Worm (Caenorhabditis elegans) whole organism, mixed stage, embryonic: Measurements from ENCODE around the gene klc-2.

Experiments
- M03D4.4 ChIP-seq: sonication (generic microtip); optimal IDR thresholded peaks from 2 replicates; lab custom pipeline; 2017; ENCODE audit warnings: mild to moderate bottlenecking, missing genetic modification characterization, missing compliant biosample characterization
- bed-3 ChIP-seq: fragments of 200-800 bp; sonication (Bioruptor generic); optimal IDR thresholded peaks from 3 replicates; lab custom pipeline; 2018; ENCODE audit warnings: mild to moderate bottlenecking, missing genetic modification characterization, moderate library complexity, missing compliant biosample characterization
- blmp-1 ChIP-seq: fragments of 150-350 bp; optimal IDR thresholded peaks from 2 replicates; lab custom pipeline; 2014; ENCODE audit warnings: missing biosample characterization, missing genetic modification characterization
- ceh-39 ChIP-seq: fragments of 150-350 bp; optimal IDR thresholded peaks from 2 replicates; lab custom pipeline; 2014; ENCODE audit warnings: missing biosample characterization, missing genetic modification characterization
- ceh-83 ChIP-seq: fragments of 200-800 bp; sonication (Bioruptor generic); optimal IDR thresholded peaks from 2 replicates; lab custom pipeline; 2018; ENCODE audit warnings: mild to moderate bottlenecking, missing genetic modification characterization, missing compliant biosample characterization
- cnd-1 ChIP-seq: fragments of 200-800 bp; sonication (Bioruptor generic); optimal IDR thresholded peaks from 2 replicates; lab custom pipeline; 2018; ENCODE audit warnings: mild to moderate bottlenecking, missing genetic modification characterization, missing compliant biosample characterization
- elt-3 ChIP-seq: fragments of 150-350 bp; optimal IDR thresholded peaks from 2 replicates; lab custom pipeline; 2014; ENCODE audit warnings: missing biosample characterization, missing genetic modification characterization
- ham-2 ChIP-seq: fragments of 200-800 bp; sonication (Bioruptor generic); optimal IDR thresholded peaks from 2 replicates; lab custom pipeline; 2018; ENCODE audit warnings: mild to moderate bottlenecking, missing genetic modification characterization, missing compliant biosample characterization
- hlh-1 ChIP-seq: fragments of 150-350 bp; optimal IDR thresholded peaks from 2 replicates; lab custom pipeline; 2014; ENCODE audit warnings: missing biosample characterization, missing genetic modification reagents, missing genetic modification characterization
- lin-13 ChIP-seq: fragments of 150-350 bp; optimal IDR thresholded peaks from 2 replicates; lab custom pipeline; 2014; ENCODE audit warnings: missing biosample characterization, missing genetic modification characterization
- lsy-2 ChIP-seq: fragments of 150-350 bp; optimal IDR thresholded peaks from 2 replicates; lab custom pipeline; 2014; ENCODE audit warnings: missing biosample characterization, missing genetic modification characterization
- mab-5 ChIP-seq: fragments of 150-350 bp; optimal IDR thresholded peaks from 2 replicates; lab custom pipeline; 2014; ENCODE audit warnings: missing biosample characterization, missing genetic modification characterization
- mep-1 ChIP-seq: fragments of 150-350 bp; optimal IDR thresholded peaks from 2 replicates; lab custom pipeline; 2017; ENCODE audit warnings: missing biosample characterization, missing genetic modification reagents, missing genetic modification characterization, inconsistent platforms
- mls-2 ChIP-seq: sonication (generic microtip); optimal IDR thresholded peaks from 2 replicates; lab custom pipeline; 2016; ENCODE audit warnings: mild to moderate bottlenecking, missing genetic modification characterization, moderate library complexity, missing compliant biosample characterization
- nhr-12 ChIP-seq: fragments of 150-350 bp; optimal IDR thresholded peaks from 2 replicates; lab custom pipeline; 2014; ENCODE audit warnings: missing biosample characterization, missing genetic modification characterization
- nhr-28 ChIP-seq: fragments of 150-350 bp; optimal IDR thresholded peaks from 2 replicates; lab custom pipeline; 2014; ENCODE audit warnings: missing biosample characterization, missing genetic modification characterization
- nhr-76 ChIP-seq: sonication (generic microtip); optimal IDR thresholded peaks from 2 replicates; lab custom pipeline; 2017; ENCODE audit warnings: missing biosample characterization, missing genetic modification characterization
- pha-4 ChIP-seq: fragments of 150-350 bp; optimal IDR thresholded peaks from 2 replicates; lab custom pipeline; 2018; ENCODE audit warnings: missing biosample characterization, missing genetic modification reagents, missing genetic modification characterization
- sptf-1 ChIP-seq: sonication (generic microtip); optimal IDR thresholded peaks from 2 replicates; lab custom pipeline; 2017; ENCODE audit warnings: mild to moderate bottlenecking, missing genetic modification characterization, moderate library complexity, missing compliant biosample characterization
- tbx-8 ChIP-seq: fragments of 200-800 bp; sonication (Bioruptor generic); optimal IDR thresholded peaks from 2 replicates; lab custom pipeline; 2018; ENCODE audit warnings: mild to moderate bottlenecking, missing genetic modification characterization, moderate library complexity, missing compliant biosample characterization
- unc-120 ChIP-seq: sonication (generic microtip); optimal IDR thresholded peaks from 2 replicates; lab custom pipeline; 2017; ENCODE audit warnings: missing genetic modification characterization, missing compliant biosample characterization; ENCODE audit not compliant: poor library complexity, severe bottlenecking
- unc-39 ChIP-seq: fragments of 150-350 bp; optimal IDR thresholded peaks from 2 replicates; lab custom pipeline; 2014; ENCODE audit warnings: missing biosample characterization, missing genetic modification characterization
- zip-8 ChIP-seq: fragments of 150-350 bp; optimal IDR thresholded peaks from 2 replicates; lab custom pipeline; 2014; ENCODE audit warnings: missing biosample characterization, missing genetic modification characterization

klc-2 gene

ce11 chrV:5535774-5536173 lies 45.4 kb downstream of the klc-2 start, which contains the start of gene C24G6.8:
Gene C24G6.8 (minus strand): TSS chrV:5535874.
- TF ChIP-seq lin-13 (tag; lab: Kevin White, UChicago) (no peak), cnd-1 (tag; lab: Kevin White, UChicago) (no peak), unc-39 (tag; lab: Kevin White, UChicago) (no peak), blmp-1 (no peak), nhr-76 (tag; lab: Kevin White, UChicago) (no peak), ceh-39 (tag; lab: Kevin White, UChicago) (no peak), unc-120 (tag; lab: Kevin White, UChicago) (no peak)

DNA sequence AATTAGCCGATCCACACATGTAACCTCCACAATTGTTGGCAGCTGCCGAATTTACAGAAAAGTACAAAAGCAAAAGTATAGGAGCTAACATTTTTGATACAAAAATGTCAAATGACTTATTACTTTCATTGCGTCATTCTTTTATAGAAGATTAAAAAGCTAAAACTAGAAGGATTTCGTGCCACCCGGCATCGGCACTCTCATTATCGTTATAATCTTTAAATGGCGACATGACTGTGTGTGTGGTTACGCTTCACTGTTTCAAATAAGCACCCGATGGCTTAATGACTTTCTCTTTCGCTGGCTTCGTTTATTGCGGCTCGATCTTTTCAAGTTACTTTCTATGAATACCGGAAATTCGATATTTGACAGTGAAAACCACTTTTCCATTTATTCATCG lies 47.5 kb downstream of the klc-2 start, which contains the start of gene grl-1:
Gene grl-1 (minus strand): TSS at position 101 of the 400 bp plus-strand sequence.
- TF ChIP-seq hlh-1 (tag; lab: Kevin White, UChicago) (no peak), zip-8 (peak; percentile 6), lsy-2 (tag; lab: Kevin White, UChicago) (no peak), ceh-83 (GFP tag; lab: Kevin White, UChicago) (no peak), sptf-1 (tag; lab: Kevin White, UChicago) (no peak), tbx-8 (GFP tag; lab: Kevin White, UChicago) (no peak), mep-1 (no peak), unc-120 (tag; lab: Kevin White, UChicago) (no peak)

- TF ChIP-seq blmp-1 (no peak), lin-13 (tag; lab: Kevin White, UChicago) (no peak), sptf-1 (tag; lab: Kevin White, UChicago) (no peak), M03D4.4 (tag; lab: Kevin White, UChicago) (no peak), pha-4 (tag; lab: Kevin White, UChicago) (no peak), mab-5 (tag; lab: Kevin White, UChicago) (no peak), bed-3 (GFP tag; lab: Kevin White, UChicago) (no peak), nhr-76 (tag; lab: Kevin White, UChicago) (no peak), elt-3 (no peak), nhr-28 (tag; lab: Kevin White, UChicago) (no peak), tbx-8 (GFP tag; lab: Kevin White, UChicago) (no peak), unc-39 (tag; lab: Kevin White, UChicago) (no peak), unc-120 (tag; lab: Kevin White, UChicago) (no peak), zip-8 (no peak), ham-2 (GFP tag; lab: Kevin White, UChicago) (no peak), nhr-12 (tag; lab: Kevin White, UChicago) (no peak), cnd-1 (tag; lab: Kevin White, UChicago) (no peak), mls-2 (tag; lab: Kevin White, UChicago) (no peak)
Observed at ce11 chrV:5527694-5528093, 53.5 kb downstream of the klc-2 start.
